Fruit fly (Drosophila melanogaster) whole organism, embryonic: ENCODE measurements around the gene Drsl5.

Source experiments
- Ada2b ChIP-seq: fragments of 200-800 bp; sonication (Bioruptor generic); IDR thresholded peaks from 2 replicates; pipeline ENCODE4 v1.3.6; 2022; ENCODE audit warnings: missing biosample characterization, missing genetic modification characterization
- Adf1 ChIP-seq: fragments of 200-800 bp; sonication (Bioruptor generic); IDR thresholded peaks from 2 replicates; pipeline ENCODE4 v1.3.6; 2022; ENCODE audit warnings: missing biosample characterization, missing genetic modification characterization
- Blimp-1 ChIP-seq: fragments of 200-800 bp; sonication (Bioruptor generic); optimal IDR thresholded peaks from 3 replicates; lab custom pipeline; 2018; ENCODE audit warnings: missing biosample characterization, missing genetic modification characterization, mild to moderate bottlenecking, moderate library complexity, missing genetic modification reagents
- BtbVII ChIP-seq: fragments of 200-800 bp; sonication (Bioruptor generic); optimal IDR thresholded peaks from 3 replicates; lab custom pipeline; 2017; ENCODE audit warnings: missing biosample characterization, mild to moderate bottlenecking, missing genetic modification characterization
- Bteb2 ChIP-seq: fragments of 200-800 bp; sonication (Bioruptor generic); optimal IDR thresholded peaks from 2 replicates; lab custom pipeline; 2016; ENCODE audit warnings: missing biosample characterization, missing genetic modification characterization
- C15 ChIP-seq: fragments of 200-800 bp; sonication (Bioruptor generic); IDR thresholded peaks from 3 replicates; pipeline ENCODE4 v1.3.6; 2022; ENCODE audit warnings: missing biosample characterization, missing genetic modification characterization
- CG10979 ChIP-seq: fragments of 200-800 bp; sonication (Bioruptor generic); optimal IDR thresholded peaks from 2 replicates; lab custom pipeline; 2018; ENCODE audit warnings: missing biosample characterization, mild to moderate bottlenecking, missing genetic modification characterization, moderate library complexity
- CG11504 ChIP-seq: fragments of 200-800 bp; sonication (Bioruptor generic); optimal IDR thresholded peaks from 3 replicates; lab custom pipeline; 2019; ENCODE audit warnings: missing biosample characterization, mild to moderate bottlenecking, missing genetic modification characterization, moderate library complexity
- CG11723 ChIP-seq: fragments of 200-800 bp; sonication (Bioruptor generic); optimal IDR thresholded peaks from 2 replicates; lab custom pipeline; 2017; ENCODE audit warnings: missing biosample characterization, mild to moderate bottlenecking, missing genetic modification characterization
- CG12071 ChIP-seq: fragments of 200-800 bp; sonication (Bioruptor generic); optimal IDR thresholded peaks from 3 replicates; lab custom pipeline; 2018; ENCODE audit warnings: missing biosample characterization, mild to moderate bottlenecking, missing genetic modification characterization
- CG12155 ChIP-seq: fragments of 200-800 bp; sonication (Bioruptor generic); optimal IDR thresholded peaks from 3 replicates; lab custom pipeline; 2016; ENCODE audit warnings: missing biosample characterization, missing genetic modification characterization
- CG12236 ChIP-seq: fragments of 200-800 bp; sonication (Bioruptor generic); optimal IDR thresholded peaks from 2 replicates; lab custom pipeline; 2016; ENCODE audit warnings: missing biosample characterization, missing genetic modification characterization
- CG12299 ChIP-seq: fragments of 200-800 bp; sonication (Bioruptor generic); optimal IDR thresholded peaks from 2 replicates; lab custom pipeline; 2018; ENCODE audit warnings: missing biosample characterization, mild to moderate bottlenecking, missing genetic modification characterization
- CG13287 ChIP-seq: fragments of 200-800 bp; sonication (Bioruptor generic); IDR thresholded peaks from 2 replicates; pipeline ENCODE4 v1.3.6; 2022; ENCODE audit warnings: missing biosample characterization, missing genetic modification characterization; ENCODE audit not compliant: partially characterized antibody
- CG16815 ChIP-seq: fragments of 200-800 bp; sonication (Bioruptor generic); optimal IDR thresholded peaks from 3 replicates; lab custom pipeline; 2017; ENCODE audit warnings: missing biosample characterization, mild to moderate bottlenecking, missing genetic modification characterization
- CG17328 ChIP-seq: fragments of 200-800 bp; sonication (Bioruptor generic); IDR thresholded peaks from 2 replicates; pipeline ENCODE4 v1.3.6; 2022; ENCODE audit warnings: missing biosample characterization, missing genetic modification characterization
- CG18011 ChIP-seq: fragments of 200-800 bp; sonication (Bioruptor generic); optimal IDR thresholded peaks from 2 replicates; lab custom pipeline; 2017; ENCODE audit warnings: missing biosample characterization, missing genetic modification characterization, mild to moderate bottlenecking, moderate library complexity, missing genotype
- CG18764 ChIP-seq: fragments of 200-800 bp; sonication (Bioruptor generic); optimal IDR thresholded peaks from 3 replicates; lab custom pipeline; 2016; ENCODE audit warnings: missing biosample characterization, missing genetic modification characterization
- CG2116 ChIP-seq: fragments of 200-800 bp; sonication (Bioruptor generic); optimal IDR thresholded peaks from 3 replicates; lab custom pipeline; 2018; ENCODE audit warnings: missing biosample characterization, mild to moderate bottlenecking, missing genetic modification characterization
- CG30403 ChIP-seq: fragments of 200-800 bp; sonication (Bioruptor generic); optimal IDR thresholded peaks from 3 replicates; lab custom pipeline; 2016; ENCODE audit warnings: missing biosample characterization, missing genetic modification characterization
- CG32532 ChIP-seq: fragments of 200-800 bp; sonication (Bioruptor generic); IDR thresholded peaks from 2 replicates; pipeline ENCODE4 v1.3.6; 2022; ENCODE audit warnings: missing biosample characterization, missing genetic modification characterization
- CG33213 ChIP-seq: fragments of 200-800 bp; sonication (Bioruptor generic); optimal IDR thresholded peaks from 3 replicates; lab custom pipeline; 2016; ENCODE audit warnings: missing biosample characterization, missing genetic modification characterization
- CG3407 ChIP-seq: fragments of 200-800 bp; sonication (Bioruptor generic); optimal IDR thresholded peaks from 2 replicates; lab custom pipeline; 2018; ENCODE audit warnings: missing biosample characterization, mild to moderate bottlenecking, missing genetic modification characterization
- CG5953 ChIP-seq: fragments of 200-800 bp; sonication (Bioruptor generic); IDR thresholded peaks from 2 replicates; pipeline ENCODE4 v1.3.6; 2022; ENCODE audit warnings: missing biosample characterization, missing genetic modification characterization
- CG7357 ChIP-seq: fragments of 200-800 bp; sonication (Bioruptor generic); IDR thresholded peaks from 3 replicates; pipeline ENCODE4 v1.3.6; 2022; ENCODE audit warnings: missing biosample characterization, missing genetic modification characterization
- CG7839 ChIP-seq: fragments of 200-800 bp; sonication (Bioruptor generic); optimal IDR thresholded peaks from 3 replicates; lab custom pipeline; 2018; ENCODE audit warnings: missing biosample characterization, mild to moderate bottlenecking, missing genetic modification characterization, moderate library complexity
- CG9437 ChIP-seq: fragments of 200-800 bp; sonication (Bioruptor generic); optimal IDR thresholded peaks from 2 replicates; lab custom pipeline; 2018; ENCODE audit warnings: missing biosample characterization, mild to moderate bottlenecking, missing genetic modification characterization
- CHES-1-like ChIP-seq: fragments of 200-800 bp; sonication (Bioruptor generic); optimal IDR thresholded peaks from 2 replicates; lab custom pipeline; 2016; ENCODE audit warnings: missing biosample characterization, missing genetic modification characterization
- Dip3 ChIP-seq: fragments of 200-800 bp; sonication (Bioruptor generic); optimal IDR thresholded peaks from 3 replicates; lab custom pipeline; 2016; ENCODE audit warnings: missing biosample characterization, missing genetic modification characterization
- GATAe ChIP-seq: fragments of 200-800 bp; sonication (Bioruptor generic); conservative IDR thresholded peaks from 2 replicates; pipeline ENCODE4 v1.3.6; 2022; ENCODE audit warnings: missing biosample characterization, missing genetic modification characterization
- Hand ChIP-seq: fragments of 200-800 bp; sonication (Bioruptor generic); optimal IDR thresholded peaks from 2 replicates; lab custom pipeline; 2017; ENCODE audit warnings: mild to moderate bottlenecking, missing biosample characterization, missing genetic modification reagents, missing genetic modification characterization
- MESR4 ChIP-seq: fragments of 200-800 bp; sonication (Bioruptor generic); optimal IDR thresholded peaks from 2 replicates; lab custom pipeline; 2018; ENCODE audit warnings: missing biosample characterization, mild to moderate bottlenecking, missing genetic modification characterization, moderate library complexity
- NK7.1 ChIP-seq: fragments of 200-800 bp; sonication (Bioruptor generic); optimal IDR thresholded peaks from 3 replicates; lab custom pipeline; 2016; ENCODE audit warnings: missing biosample characterization, missing genetic modification characterization
- Oaz ChIP-seq: fragments of 200-800 bp; sonication (Bioruptor generic); IDR thresholded peaks from 2 replicates; pipeline ENCODE4 v1.3.6; 2022; ENCODE audit warnings: missing biosample characterization, missing genetic modification characterization
- Poxn ChIP-seq: fragments of 200-800 bp; sonication (Bioruptor generic); IDR thresholded peaks from 2 replicates; pipeline ENCODE4 v1.3.6; 2022; ENCODE audit warnings: missing biosample characterization, missing genetic modification characterization
- Sox102F ChIP-seq: fragments of 200-800 bp; sonication (Bioruptor generic); optimal IDR thresholded peaks from 2 replicates; lab custom pipeline; 2018; ENCODE audit warnings: missing biosample characterization, mild to moderate bottlenecking, missing genetic modification characterization, moderate library complexity
- ase ChIP-seq: fragments of 200-800 bp; sonication (Bioruptor generic); IDR thresholded peaks from 3 replicates; pipeline ENCODE4 v1.3.6; 2022; ENCODE audit warnings: missing biosample characterization, missing genetic modification characterization
- chn ChIP-seq: fragments of 200-800 bp; sonication (Bioruptor generic); optimal IDR thresholded peaks from 2 replicates; lab custom pipeline; 2016; ENCODE audit warnings: missing biosample characterization, missing genetic modification characterization
- croc ChIP-seq: fragments of 200-800 bp; sonication (Bioruptor generic); conservative IDR thresholded peaks from 3 replicates; pipeline ENCODE4 v1.3.6; 2022; ENCODE audit warnings: missing biosample characterization, missing genetic modification characterization
- esg ChIP-seq: fragments of 200-800 bp; sonication (Bioruptor generic); conservative IDR thresholded peaks from 2 replicates; pipeline ENCODE4 v1.3.6; 2022; ENCODE audit warnings: missing biosample characterization, missing genetic modification characterization
- gem ChIP-seq: fragments of 200-800 bp; sonication (Bioruptor generic); optimal IDR thresholded peaks from 2 replicates; lab custom pipeline; 2019; ENCODE audit warnings: missing biosample characterization, mild to moderate bottlenecking, missing genetic modification characterization, moderate library complexity
- ind ChIP-seq: fragments of 200-800 bp; sonication (Bioruptor generic); optimal IDR thresholded peaks from 3 replicates; lab custom pipeline; 2016; ENCODE audit warnings: missing biosample characterization, missing genetic modification characterization
- nom ChIP-seq: fragments of 200-800 bp; sonication (Bioruptor generic); optimal IDR thresholded peaks from 2 replicates; lab custom pipeline; 2017; ENCODE audit warnings: missing biosample characterization, missing genetic modification characterization, mild to moderate bottlenecking, moderate library complexity, missing genetic modification reagents
- pnt ChIP-seq: fragments of 200-800 bp; sonication (Bioruptor generic); optimal IDR thresholded peaks from 3 replicates; lab custom pipeline; 2016; ENCODE audit warnings: missing biosample characterization, missing genetic modification characterization
- scrt ChIP-seq: fragments of 200-800 bp; sonication (Bioruptor generic); optimal IDR thresholded peaks from 2 replicates; lab custom pipeline; 2018; ENCODE audit warnings: missing biosample characterization, mild to moderate bottlenecking, missing genetic modification characterization, moderate library complexity
- sd ChIP-seq: fragments of 200-800 bp; sonication (Bioruptor generic); optimal IDR thresholded peaks from 3 replicates; lab custom pipeline; 2018; ENCODE audit warnings: missing biosample characterization, mild to moderate bottlenecking, missing genetic modification characterization, moderate library complexity
- sens ChIP-seq: fragments of 200-800 bp; sonication (Bioruptor generic); peaks from one replicate; lab custom pipeline; 2016; ENCODE audit warnings: missing biosample characterization, missing genetic modification characterization
- trh ChIP-seq: fragments of 200-800 bp; sonication (Bioruptor generic); optimal IDR thresholded peaks from 2 replicates; lab custom pipeline; 2016; ENCODE audit warnings: missing biosample characterization, missing genetic modification characterization
- wor ChIP-seq: fragments of 200-800 bp; sonication (Bioruptor generic); IDR thresholded peaks from 2 replicates; pipeline ENCODE4 v1.3.6; 2022; ENCODE audit warnings: missing biosample characterization, missing genetic modification characterization

Gene Drsl5

DNA sequence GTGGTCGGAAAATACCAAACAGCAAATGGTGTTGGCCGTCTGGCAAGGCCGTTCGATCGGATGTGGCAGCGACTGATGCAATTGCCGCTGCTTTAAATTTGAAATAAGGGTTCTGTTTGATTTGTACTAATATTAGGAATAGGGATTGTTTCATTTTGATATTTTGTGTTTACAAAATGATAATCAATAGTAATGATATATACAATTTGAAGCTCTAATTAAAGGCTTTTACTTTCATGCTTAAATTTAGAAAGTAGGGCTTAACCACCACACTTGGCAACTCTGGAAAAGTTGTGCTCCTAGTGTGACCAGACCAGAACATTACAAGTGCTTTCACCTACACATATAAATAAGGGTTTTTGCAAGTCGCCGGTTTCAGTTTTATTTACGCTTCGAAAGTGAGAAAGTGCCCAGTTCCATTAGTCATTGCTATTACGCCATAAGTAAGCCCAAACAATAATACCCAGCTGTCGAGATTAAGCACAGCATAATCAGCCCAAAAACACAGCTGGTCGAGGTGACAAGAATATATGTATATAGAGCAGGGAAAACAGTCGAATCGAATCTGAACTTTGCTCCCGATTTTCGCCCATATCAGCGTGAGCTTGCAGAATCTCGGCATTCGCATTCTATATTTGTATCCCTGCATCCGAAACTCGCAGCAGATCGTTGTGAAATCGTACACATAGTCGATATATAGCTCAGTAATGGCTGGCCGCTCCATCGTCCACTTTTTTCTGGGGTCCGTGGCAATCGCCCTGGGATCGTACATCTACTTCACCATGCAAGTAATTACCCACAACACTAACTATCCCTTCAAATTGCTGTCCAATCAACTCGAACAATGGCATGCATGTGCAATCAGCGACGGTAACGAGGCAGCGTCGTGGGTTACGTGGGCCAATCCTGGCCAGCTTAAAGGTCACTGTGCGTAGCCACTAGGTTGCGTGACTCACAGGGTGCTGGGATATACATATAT, 9.6 kb downstream of the Drsl5 start, which contains the start of gene Gtpx (continued):
- TF ChIP-seq Blimp-1 (GFP tag; lab: Kevin White, UChicago) = peak; percentile 37
- TF ChIP-seq CG11504 (tag; lab: Kevin White, UChicago) = no peak
- TF ChIP-seq CG12155 (GFP tag; lab: Kevin White, UChicago) = peak; percentile 32
- no peak for TF ChIP-seq wor
- no peak for TF ChIP-seq CG12236 (GFP tag; lab: Kevin White, UChicago)
- TF ChIP-seq Sox102F (GFP tag; lab: Kevin White, UChicago) = no peak
- 0 out of 2 replicates have a peak, but pooled peaks have one; percentile 16 for TF ChIP-seq Adf1 (GFP tag; lab: Robert Waterston, UW)
- TF ChIP-seq Dip3 = no peak
- no peak for TF ChIP-seq CG3407 (GFP tag; lab: Kevin White, UChicago)
- no peak for TF ChIP-seq BtbVII (GFP tag; lab: Kevin White, UChicago)
- TF ChIP-seq Hand = no peak
- TF ChIP-seq CG12071 (GFP tag; lab: Kevin White, UChicago) = no peak
- TF ChIP-seq CG17328 (GFP tag; lab: Robert Waterston, UW) = 0 out of 2 replicates have a peak, but pooled peaks have one; percentile 41
- TF ChIP-seq CG2116 (GFP tag; lab: Kevin White, UChicago) = peak; percentile 48
- no peak for TF ChIP-seq C15 (GFP tag; lab: Robert Waterston, UW)
- no peak for TF ChIP-seq Poxn
- TF ChIP-seq Ada2b (GFP tag; lab: Robert Waterston, UW) = no peak
- TF ChIP-seq CG10979 (tag; lab: Kevin White, UChicago) = no peak
- no peak for TF ChIP-seq NK7.1 (GFP tag; lab: Kevin White, UChicago)
- peak; percentile 87 for TF ChIP-seq nom (GFP tag; lab: Kevin White, UChicago)
- no peak for TF ChIP-seq CG12299 (tag; lab: Kevin White, UChicago)
- TF ChIP-seq MESR4 (GFP tag; lab: Kevin White, UChicago) = no peak
- TF ChIP-seq pnt (GFP tag; lab: Kevin White, UChicago) = peak; percentile 22
- TF ChIP-seq croc (GFP tag; lab: Robert Waterston, UW) = no peak
- no peak for TF ChIP-seq CG16815
- TF ChIP-seq CHES-1-like (GFP tag; lab: Kevin White, UChicago) = peak; percentile 61
- peak; percentile 91 for TF ChIP-seq sens (GFP tag; lab: Kevin White, UChicago)
- no peak for TF ChIP-seq CG32532
- no peak for TF ChIP-seq scrt (GFP tag; lab: Kevin White, UChicago)
- no peak for TF ChIP-seq trh
- peak; percentile 19 for TF ChIP-seq ind (GFP tag; lab: Kevin White, UChicago)
- TF ChIP-seq gem = no peak
- no peak for TF ChIP-seq CG11723 (GFP tag; lab: Kevin White, UChicago)
- TF ChIP-seq CG18011 (GFP tag; lab: Kevin White, UChicago) = peak; percentile 34
- TF ChIP-seq Bteb2 = peak; percentile 48
- no peak for TF ChIP-seq CG7357 (GFP tag; lab: Robert Waterston, UW)
- TF ChIP-seq ase (GFP tag; lab: Robert Waterston, UW) = no peak
- peak; percentile 42 for TF ChIP-seq CG33213 (GFP tag; lab: Kevin White, UChicago)
- TF ChIP-seq CG30403 (GFP tag; lab: Kevin White, UChicago) = peak; percentile 62
- TF ChIP-seq chn = peak; percentile 3
- peak; percentile 38; the same call in 1 of the 2 replicates for TF ChIP-seq CG13287 (GFP tag; lab: Robert Waterston, UW)
- TF ChIP-seq CG18764 (GFP tag; lab: Kevin White, UChicago) = no peak
- no peak for TF ChIP-seq CG5953 (GFP tag; lab: Robert Waterston, UW)
- no peak for TF ChIP-seq CG7839
- no peak for TF ChIP-seq Oaz (GFP tag; lab: Robert Waterston, UW)
- no peak for TF ChIP-seq esg (GFP tag; lab: Robert Waterston, UW)
- no peak for TF ChIP-seq CG9437
- no peak for TF ChIP-seq GATAe (GFP tag; lab: Robert Waterston, UW)
- TF ChIP-seq sd (tag; lab: Kevin White, UChicago) = no peak
